Fruit fly (Drosophila melanogaster): ENCODE results near the gene Gcna.

DNA sequence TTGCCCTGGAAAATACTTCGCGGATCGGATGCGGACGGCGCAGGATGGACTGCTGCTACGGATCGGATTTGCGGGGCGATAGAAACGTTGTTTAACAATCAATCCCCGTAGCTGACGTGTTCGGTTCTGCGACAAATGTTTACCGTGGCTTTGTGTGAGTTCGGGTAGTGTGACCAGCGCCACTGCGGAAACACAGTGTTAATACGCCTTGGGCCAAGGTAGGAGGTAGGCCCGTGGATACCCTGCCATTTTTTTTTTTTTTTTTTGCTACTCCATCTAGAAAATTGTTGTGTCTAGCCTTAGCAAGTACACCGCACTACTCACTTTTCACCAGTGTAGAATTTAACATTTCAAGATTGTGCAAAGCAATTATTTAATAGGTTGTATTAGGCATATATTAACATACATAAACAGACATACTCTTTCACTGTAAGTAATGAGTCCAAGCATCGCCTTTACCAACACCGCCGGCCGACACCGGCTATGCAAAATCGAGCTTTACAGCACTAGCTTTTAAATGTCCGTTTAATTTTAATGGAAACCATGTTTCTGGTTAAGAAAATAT is 3.9 kb downstream of the Gcna start, which contains the start of gene deltaCOP:
- TF ChIP-seq CG6854 (GFP tag; optimal IDR thresholded peaks at IDR 0.05): peak; percentile 16
- no peak for TF ChIP-seq CG4318 (GFP tag; optimal IDR thresholded peaks at IDR 0.05)
- no peak for TF ChIP-seq fd85E (GFP tag; optimal IDR thresholded peaks at IDR 0.05)
- peak; percentile 73; the same call in 2 of the 3 replicates for TF ChIP-seq CG8119 (GFP tag; IDR thresholded peaks at IDR 0.05)
- TF ChIP-seq CG11902 (GFP tag; optimal IDR thresholded peaks at IDR 0.05): no peak
- no peak for TF ChIP-seq Sox102F (GFP tag; optimal IDR thresholded peaks at IDR 0.05)
- no peak for TF ChIP-seq Blimp-1 (GFP tag; optimal IDR thresholded peaks at IDR 0.05)
- peak; percentile 72; the same call in 2 of the 3 replicates for TF ChIP-seq eg (GFP tag; IDR thresholded peaks at IDR 0.05)
- peak; percentile 83 for TF ChIP-seq CG34406 (GFP tag; optimal IDR thresholded peaks at IDR 0.05)
- no peak for TF ChIP-seq fkh (GFP tag; optimal IDR thresholded peaks at IDR 0.05)

Measured in whole organism, prepupa.